Worm (Caenorhabditis elegans): Measurements from ENCODE around the gene K08B12.1.

ce11 chrV:6234876-6235275 is 24.3 kb upstream of the K08B12.1 start, which contains the start of gene K08B12.3:
- no peak for TF ChIP-seq W03F9.2 (tag; optimal IDR thresholded peaks at IDR 0.05)
- TF ChIP-seq him-1 (tag; optimal IDR thresholded peaks at IDR 0.05) = no peak

Measured in whole organism, L4/young adult.